Worm (Caenorhabditis elegans): ENCODE data around the gene xbx-1.

DNA sequence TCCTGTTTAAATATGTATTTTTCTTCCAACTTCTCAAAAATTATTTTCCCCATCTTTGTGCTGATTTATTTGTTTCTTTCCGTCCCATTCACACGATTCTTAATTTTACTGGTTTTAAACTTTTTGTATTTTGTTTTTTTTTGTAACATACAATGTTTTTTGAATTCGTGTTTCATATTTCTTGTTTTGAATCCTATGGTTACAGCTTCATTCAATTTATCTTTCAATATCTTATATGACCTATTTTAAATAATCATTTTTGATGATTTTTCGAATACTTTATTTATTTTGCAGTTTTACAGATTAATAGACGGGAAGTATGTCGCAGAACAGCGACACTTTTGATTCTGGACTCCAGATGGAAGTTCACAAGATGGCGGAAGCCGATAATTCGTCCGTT is 24.8 kb downstream of the xbx-1 start, which contains the start of gene hrde-2:
- TF ChIP-seq rnt-1 (tag; optimal IDR thresholded peaks at IDR 0.05) (no peak), ztf-16 (tag; optimal IDR thresholded peaks at IDR 0.05) (no peak), ceh-18 (tag; optimal IDR thresholded peaks at IDR 0.05) (no peak), nhr-11 (tag; optimal IDR thresholded peaks at IDR 0.05) (no peak), T23F11.4 (GFP tag; optimal IDR thresholded peaks at IDR 0.05) (no peak), Y22D7AL.16 (tag; optimal IDR thresholded peaks at IDR 0.05) (no peak), ceh-9 (tag; optimal IDR thresholded peaks at IDR 0.05) (no peak), C38D4.7 (GFP tag; optimal IDR thresholded peaks at IDR 0.05) (no peak)

Measured in whole organism, late embryonic.